Worm (Caenorhabditis elegans): Measurements from ENCODE around the gene gbh-2.

The gbh-2 gene

ce11 chrII:8515521-8515920, 29.8 kb downstream of the gbh-2 start:
- TF ChIP-seq pqm-1 (tag; optimal IDR thresholded peaks at IDR 0.05) (peak; percentile 20), ceh-16 (tag; optimal IDR thresholded peaks at IDR 0.05) (no peak), jun-1 (tag; optimal IDR thresholded peaks at IDR 0.05) (peak; percentile 51), tbx-2 (tag; optimal IDR thresholded peaks at IDR 0.05) (no peak), lin-15B (tag; optimal IDR thresholded peaks at IDR 0.05) (no peak), elt-2 (tag; optimal IDR thresholded peaks at IDR 0.05) (peak; percentile 79), pha-4 (tag; optimal IDR thresholded peaks at IDR 0.05) (peak; percentile 35)

ce11 chrII:8516783-8517182, 31.1 kb downstream of the gbh-2 start, which contains the start of gene rnh-2:
Gene rnh-2, plus strand, starts transcription at chrII:8517150.
- no peak for TF ChIP-seq ceh-28 (tag; optimal IDR thresholded peaks at IDR 0.05)
- TF ChIP-seq nhr-43 (tag; optimal IDR thresholded peaks at IDR 0.05; ENCODE audit: poor library complexity, severe bottlenecking), result peak; percentile 58
- TF ChIP-seq snpc-4 (tag; optimal IDR thresholded peaks at IDR 0.05), result peak; percentile 73
- TF ChIP-seq lin-15B (tag; optimal IDR thresholded peaks at IDR 0.05), result peak; percentile 85
- no peak for TF ChIP-seq pqm-1 (tag; optimal IDR thresholded peaks at IDR 0.05)
- peak; percentile 14 for TF ChIP-seq lsy-12 (tag; optimal IDR thresholded peaks at IDR 0.05)
- TF ChIP-seq nfya-1 (tag; optimal IDR thresholded peaks at IDR 0.05; ENCODE audit: insufficient read depth), result peak; percentile 60
- no peak for TF ChIP-seq tbx-2 (tag; optimal IDR thresholded peaks at IDR 0.05)
- peak; percentile 92 for TF ChIP-seq pha-4 (tag; optimal IDR thresholded peaks at IDR 0.05)
- peak; percentile 52 for TF ChIP-seq nhr-25 (tag; optimal IDR thresholded peaks at IDR 0.05)
- peak; percentile 28 for TF ChIP-seq nhr-76 (tag; optimal IDR thresholded peaks at IDR 0.05)
- TF ChIP-seq elt-2 (tag; optimal IDR thresholded peaks at IDR 0.05), result peak; percentile 42
- peak; percentile 83 for TF ChIP-seq nhr-23 (tag; optimal IDR thresholded peaks at IDR 0.05)
- TF ChIP-seq R02D3.7 (tag; optimal IDR thresholded peaks at IDR 0.05), result peak; percentile 46

- no peak for TF ChIP-seq ztf-11 (tag; optimal IDR thresholded peaks at IDR 0.05)
- no peak for TF ChIP-seq mdl-1 (tag; optimal IDR thresholded peaks at IDR 0.05)
- TF ChIP-seq sea-2 (GFP tag; optimal IDR thresholded peaks at IDR 0.05), result no peak
- no peak for TF ChIP-seq lsy-12 (tag; optimal IDR thresholded peaks at IDR 0.05)
- no peak for TF ChIP-seq nhr-237 (tag; optimal IDR thresholded peaks at IDR 0.05)
- TF ChIP-seq nhr-11 (tag; optimal IDR thresholded peaks at IDR 0.05), result no peak
- no peak for TF ChIP-seq ceh-82 (tag; optimal IDR thresholded peaks at IDR 0.05)
- TF ChIP-seq ceh-16 (tag; optimal IDR thresholded peaks at IDR 0.05), result no peak
- no peak for TF ChIP-seq fkh-10 (GFP tag; optimal IDR thresholded peaks at IDR 0.05)
- TF ChIP-seq unc-39 (tag; optimal IDR thresholded peaks at IDR 0.05), result no peak
- no peak for TF ChIP-seq R02D3.7 (tag; optimal IDR thresholded peaks at IDR 0.05)
- TF ChIP-seq ZK546.5 (tag; optimal IDR thresholded peaks at IDR 0.05), result no peak
- no peak for TF ChIP-seq jun-1 (tag; optimal IDR thresholded peaks at IDR 0.05)
- TF ChIP-seq fkh-2 (tag; optimal IDR thresholded peaks at IDR 0.05), result no peak
- TF ChIP-seq elt-3 (tag; optimal IDR thresholded peaks at IDR 0.05), result no peak
- no peak for TF ChIP-seq nhr-23 (tag; optimal IDR thresholded peaks at IDR 0.05)
These were observed 32.5 kb downstream of the gbh-2 start, which contains the start of gene T13H5.8 for ce11 chrII:8518210-8518609. Gene T13H5.8, plus strand, starts transcription at chrII:8518510.

- TF ChIP-seq ceh-82 (tag; optimal IDR thresholded peaks at IDR 0.05) (no peak), eor-1 (tag; optimal IDR thresholded peaks at IDR 0.05) (no peak), unc-39 (tag; optimal IDR thresholded peaks at IDR 0.05) (no peak), ama-1 (optimal IDR thresholded peaks at IDR 0.05) (no peak), elt-1 (tag; optimal IDR thresholded peaks at IDR 0.05) (no peak), pqm-1 (tag; optimal IDR thresholded peaks at IDR 0.05) (no peak), sea-2 (GFP tag; optimal IDR thresholded peaks at IDR 0.05) (no peak), tbx-2 (tag; optimal IDR thresholded peaks at IDR 0.05) (no peak), egl-5 (tag; optimal IDR thresholded peaks at IDR 0.05) (no peak), fkh-2 (tag; optimal IDR thresholded peaks at IDR 0.05) (no peak), nhr-25 (tag; optimal IDR thresholded peaks at IDR 0.05) (no peak), mml-1 (tag; optimal IDR thresholded peaks at IDR 0.05) (no peak), nhr-43 (tag; optimal IDR thresholded peaks at IDR 0.05; ENCODE audit: poor library complexity, severe bottlenecking) (no peak), ceh-9 (tag; optimal IDR thresholded peaks at IDR 0.05) (no peak), ztf-11 (tag; optimal IDR thresholded peaks at IDR 0.05) (no peak), zag-1 (tag; optimal IDR thresholded peaks at IDR 0.05) (no peak), hmg-11 (tag; optimal IDR thresholded peaks at IDR 0.05) (no peak), nhr-28 (tag; optimal IDR thresholded peaks at IDR 0.05) (no peak)
These were observed 34.9 kb downstream of the gbh-2 start, which contains the start of gene cht-2 for ce11 chrII:8520625-8521024. Gene cht-2, plus strand, starts transcription at chrII:8520925.

All from whole organism, L3 larva.